Worm (Caenorhabditis elegans): ENCODE measurements around the gene H18N23.2.

The H18N23.2 gene

DNA sequence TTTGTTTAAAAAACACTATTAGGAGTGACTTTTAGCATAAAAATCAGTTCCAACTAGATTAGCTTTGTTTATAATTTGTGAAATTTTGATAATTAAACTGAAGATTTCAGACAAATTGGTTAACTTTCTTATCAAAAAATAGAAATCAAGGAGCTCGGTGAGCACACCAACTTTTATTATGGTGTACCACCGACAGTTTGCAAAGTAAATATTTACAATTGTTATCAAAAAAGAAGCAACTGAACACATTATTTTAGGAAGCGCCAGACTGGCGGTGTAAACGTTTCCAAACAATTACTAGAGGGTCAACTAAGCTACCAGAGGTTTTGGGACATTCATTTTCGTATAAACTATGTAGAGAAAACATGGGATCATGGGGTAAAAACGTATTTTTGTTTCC lies 3.1 kb downstream of the H18N23.2 start:
- TF ChIP-seq elt-1 (tag; optimal IDR thresholded peaks at IDR 0.05) (no peak), mdl-1 (tag; optimal IDR thresholded peaks at IDR 0.05) (no peak), nhr-10 (tag; optimal IDR thresholded peaks at IDR 0.05) (no peak), nhr-77 (tag; optimal IDR thresholded peaks at IDR 0.05) (no peak), ztf-1 (GFP tag; conservative IDR thresholded peaks at IDR 0.05) (no peak), ceh-16 (tag; optimal IDR thresholded peaks at IDR 0.05) (no peak), crh-2 (tag; optimal IDR thresholded peaks at IDR 0.05) (no peak), sma-9 (GFP tag; optimal IDR thresholded peaks at IDR 0.05) (peak; percentile 29), sma-9 (tag; optimal IDR thresholded peaks at IDR 0.05) (no peak), ztf-4 (tag; optimal IDR thresholded peaks at IDR 0.05) (no peak), nhr-12 (tag; optimal IDR thresholded peaks at IDR 0.05) (no peak), F13H6.1 (tag; optimal IDR thresholded peaks at IDR 0.05) (peak; percentile 5)

DNA sequence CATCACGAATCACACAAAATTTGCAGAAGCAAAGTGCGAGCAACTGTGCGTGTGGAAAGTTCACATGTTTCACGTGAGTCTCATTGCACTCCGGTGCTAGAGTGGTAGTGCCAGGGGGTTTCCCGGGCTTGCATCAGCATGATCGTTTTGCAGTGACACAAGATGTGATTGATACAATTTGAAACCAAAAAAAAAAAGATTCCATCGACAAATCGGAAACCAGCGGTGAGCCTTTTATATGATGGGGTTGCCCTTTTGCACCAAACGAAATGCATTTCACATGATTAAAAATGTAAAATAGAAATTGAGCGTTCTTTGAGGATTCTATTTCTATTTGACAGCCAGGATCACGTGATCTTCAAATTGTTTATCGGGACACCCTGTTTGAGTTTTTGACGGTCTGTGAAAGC lies 4.3 kb downstream of the H18N23.2 start:
- TF ChIP-seq skn-1 (tag; optimal IDR thresholded peaks at IDR 0.05) (no peak), sma-9 (GFP tag; optimal IDR thresholded peaks at IDR 0.05) (peak; percentile 92), sma-9 (tag; optimal IDR thresholded peaks at IDR 0.05) (no peak), R02D3.7 (tag; optimal IDR thresholded peaks at IDR 0.05) (no peak), nhr-129 (tag; optimal IDR thresholded peaks at IDR 0.05) (peak; percentile 89), ztf-11 (tag; optimal IDR thresholded peaks at IDR 0.05) (no peak), sma-3 (GFP tag; optimal IDR thresholded peaks at IDR 0.05) (peak; percentile 4), crh-2 (tag; optimal IDR thresholded peaks at IDR 0.05) (peak; percentile 51), aly-2 (tag; optimal IDR thresholded peaks at IDR 0.05) (no peak), sem-4 (tag; optimal IDR thresholded peaks at IDR 0.05) (no peak), unc-55 (GFP tag; optimal IDR thresholded peaks at IDR 0.05) (no peak), snpc-4 (tag; optimal IDR thresholded peaks at IDR 0.05) (no peak), lsy-2 (tag; optimal IDR thresholded peaks at IDR 0.05) (peak in 1 of 2 experiments; percentile 49), F13H6.1 (tag; optimal IDR thresholded peaks at IDR 0.05) (peak; percentile 42), mdl-1 (tag; optimal IDR thresholded peaks at IDR 0.05) (peak; percentile 35 to 36), egl-27 (tag; optimal IDR thresholded peaks at IDR 0.05) (no peak), nhr-23 (tag; optimal IDR thresholded peaks at IDR 0.05) (no peak), nhr-21 (tag; optimal IDR thresholded peaks at IDR 0.05) (peak; percentile 55), fos-1 (tag; optimal IDR thresholded peaks at IDR 0.05) (peak; percentile 35), nhr-77 (tag; optimal IDR thresholded peaks at IDR 0.05) (no peak), unc-39 (tag; optimal IDR thresholded peaks at IDR 0.05) (no peak)

DNA sequence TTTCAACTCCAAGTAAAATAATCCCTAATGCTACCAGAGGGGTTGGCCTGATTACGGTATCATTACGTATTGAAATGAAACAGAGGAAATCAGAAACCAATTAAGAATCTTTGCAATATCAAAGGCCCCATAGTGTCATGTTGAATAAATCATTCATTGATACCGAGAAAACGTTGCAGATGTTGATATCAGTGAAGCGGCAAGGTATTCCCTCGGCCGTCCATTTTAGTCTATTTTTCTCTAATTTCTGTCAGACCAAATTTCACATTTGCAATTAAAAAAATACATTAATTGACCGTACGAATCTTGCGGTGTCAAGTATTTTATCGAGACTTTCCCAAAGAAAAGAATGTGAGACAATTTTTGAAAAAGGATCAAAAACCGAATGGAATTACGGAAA lies 6.4 kb downstream of the H18N23.2 start:
- TF ChIP-seq sma-9 (GFP tag; optimal IDR thresholded peaks at IDR 0.05) (peak; percentile 76), sma-9 (tag; optimal IDR thresholded peaks at IDR 0.05) (no peak), ztf-4 (tag; optimal IDR thresholded peaks at IDR 0.05) (no peak), R02D3.7 (tag; optimal IDR thresholded peaks at IDR 0.05) (no peak), mdl-1 (tag; optimal IDR thresholded peaks at IDR 0.05) (no peak), blmp-1 (tag; optimal IDR thresholded peaks at IDR 0.05; ENCODE audit: insufficient read depth) (peak; percentile 17), elt-1 (tag; optimal IDR thresholded peaks at IDR 0.05) (no peak), nhr-23 (tag; optimal IDR thresholded peaks at IDR 0.05) (no peak), elt-3 (tag; optimal IDR thresholded peaks at IDR 0.05) (no peak), ceh-16 (tag; optimal IDR thresholded peaks at IDR 0.05) (no peak), mab-5 (tag; optimal IDR thresholded peaks at IDR 0.05) (no peak), nhr-11 (tag; optimal IDR thresholded peaks at IDR 0.05) (no peak), nhr-77 (tag; optimal IDR thresholded peaks at IDR 0.05) (no peak), sma-3 (GFP tag; optimal IDR thresholded peaks at IDR 0.05) (no peak), peb-1 (tag; optimal IDR thresholded peaks at IDR 0.05) (no peak), nhr-21 (tag; optimal IDR thresholded peaks at IDR 0.05) (no peak)

DNA sequence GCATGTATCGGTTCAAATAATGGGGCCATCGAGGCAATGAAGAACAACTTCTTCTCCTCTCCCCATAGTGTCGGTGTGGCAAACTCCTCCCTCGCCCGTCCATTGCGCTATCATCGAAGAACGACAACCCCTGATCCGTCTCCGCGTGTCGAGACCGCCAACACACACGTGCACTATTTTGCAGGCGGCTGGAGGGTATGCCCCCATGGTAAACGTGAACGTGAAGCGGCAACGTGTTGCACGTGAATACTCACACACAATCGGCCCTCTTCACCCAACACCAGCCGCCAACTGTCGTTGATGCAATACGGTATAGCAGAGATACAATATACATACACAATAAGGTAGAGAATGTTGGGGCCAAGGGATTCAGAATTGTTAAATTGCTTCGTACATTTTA lies 7.5 kb downstream of the H18N23.2 start:
- TF ChIP-seq mab-5 (tag; optimal IDR thresholded peaks at IDR 0.05) (no peak), F13H6.1 (tag; optimal IDR thresholded peaks at IDR 0.05) (peak; percentile 84), mbf-1 (tag; optimal IDR thresholded peaks at IDR 0.05) (no peak), blmp-1 (tag; optimal IDR thresholded peaks at IDR 0.05; ENCODE audit: insufficient read depth) (peak; percentile 35), fos-1 (tag; optimal IDR thresholded peaks at IDR 0.05) (peak; percentile 29), Y55F3AM.14 (GFP tag; optimal IDR thresholded peaks at IDR 0.05) (peak; percentile 67), ama-1 (optimal IDR thresholded peaks at IDR 0.05) (no peak), aly-2 (tag; optimal IDR thresholded peaks at IDR 0.05) (no peak), peb-1 (tag; optimal IDR thresholded peaks at IDR 0.05) (no peak), ZK546.5 (tag; optimal IDR thresholded peaks at IDR 0.05) (no peak), nhr-25 (tag; optimal IDR thresholded peaks at IDR 0.05) (peak; percentile 75), lsy-2 (tag; optimal IDR thresholded peaks at IDR 0.05) (peak in 1 of 2 experiments; percentile 37), nhr-10 (tag; optimal IDR thresholded peaks at IDR 0.05) (no peak), skn-1 (tag; optimal IDR thresholded peaks at IDR 0.05) (no peak), nhr-237 (tag; optimal IDR thresholded peaks at IDR 0.05) (no peak), zag-1 (tag; optimal IDR thresholded peaks at IDR 0.05) (no peak), nhr-6 (tag; optimal IDR thresholded peaks at IDR 0.05) (no peak), unc-39 (tag; optimal IDR thresholded peaks at IDR 0.05) (no peak), elt-3 (tag; optimal IDR thresholded peaks at IDR 0.05) (no peak), unc-62 (GFP tag; optimal IDR thresholded peaks at IDR 0.05) (no peak), nhr-21 (tag; optimal IDR thresholded peaks at IDR 0.05) (peak; percentile 87), egl-27 (tag; optimal IDR thresholded peaks at IDR 0.05) (peak; percentile 78), lin-13 (GFP tag; optimal IDR thresholded peaks at IDR 0.05) (no peak), ztf-4 (tag; optimal IDR thresholded peaks at IDR 0.05) (no peak), nhr-23 (tag; optimal IDR thresholded peaks at IDR 0.05) (no peak), mdl-1 (tag; optimal IDR thresholded peaks at IDR 0.05) (peak; percentile 79 to 81), ztf-11 (tag; optimal IDR thresholded peaks at IDR 0.05) (no peak), nhr-77 (tag; optimal IDR thresholded peaks at IDR 0.05) (no peak), alr-1 (tag; optimal IDR thresholded peaks at IDR 0.05) (no peak), unc-55 (GFP tag; optimal IDR thresholded peaks at IDR 0.05) (no peak), nhr-129 (tag; optimal IDR thresholded peaks at IDR 0.05) (peak; percentile 68), crh-2 (tag; optimal IDR thresholded peaks at IDR 0.05) (peak; percentile 55), ztf-1 (GFP tag; conservative IDR thresholded peaks at IDR 0.05) (no peak), nhr-12 (tag; optimal IDR thresholded peaks at IDR 0.05) (no peak), elt-1 (tag; optimal IDR thresholded peaks at IDR 0.05) (no peak)

All from whole organism, L2 larva.